Fruit fly (Drosophila melanogaster): ENCODE results near the gene eIF4E5.

- TF ChIP-seq dsx (GFP tag; optimal IDR thresholded peaks at IDR 0.05; ENCODE audit: poor library complexity, severe bottlenecking) (no peak), Hr39 (GFP tag; optimal IDR thresholded peaks at IDR 0.05) (no peak), salr (GFP tag; optimal IDR thresholded peaks at IDR 0.05) (no peak), CG6808 (GFP tag; optimal IDR thresholded peaks at IDR 0.05) (no peak), achi (GFP tag; optimal IDR thresholded peaks at IDR 0.05) (no peak), CG6792 (GFP tag; optimal IDR thresholded peaks at IDR 0.05) (no peak), CG3032 (tag; optimal IDR thresholded peaks at IDR 0.05) (no peak)
Observed at dm6 chr3L:7852252-7852885, 42.3 kb upstream of the eIF4E5 start.

All from whole organism, prepupa.